Worm (Caenorhabditis elegans) whole organism, L4/young adult: ENCODE measurements around the gene srw-135.

ENCODE experiments used
- W03F9.2 ChIP-seq: fragments of 150-350 bp; optimal IDR thresholded peaks from 2 replicates; lab custom pipeline; 2014; ENCODE audit warnings: missing biosample characterization, missing genetic modification characterization
- him-1 ChIP-seq: sonication (generic microtip); optimal IDR thresholded peaks from 2 replicates; lab custom pipeline; 2016; ENCODE audit warnings: missing genotype, missing genetic modification reagents, missing genetic modification characterization, missing compliant biosample characterization

DNA sequence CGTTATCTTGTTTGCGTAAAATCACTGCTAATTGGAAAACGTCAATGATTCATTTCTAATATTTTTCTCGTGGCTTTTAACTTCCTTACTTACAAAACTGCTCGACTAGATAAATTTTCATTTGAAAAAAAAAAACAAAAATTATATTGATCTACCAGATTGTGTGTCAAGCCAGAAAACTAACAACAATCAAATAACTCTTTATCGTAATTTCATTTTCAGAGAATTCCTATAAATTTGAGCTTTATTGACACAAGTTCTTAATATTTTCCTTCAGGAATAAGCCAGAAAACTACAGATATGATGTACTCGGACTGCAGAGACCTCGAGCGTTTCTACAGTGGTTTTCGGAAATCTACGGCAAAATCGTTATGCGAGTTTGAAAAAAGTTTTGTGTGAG is 35.0 kb downstream of the srw-135 start, which contains the start of gene srw-124:
- no peak for TF ChIP-seq him-1 (tag; lab: Kevin White, UChicago)
- no peak for TF ChIP-seq W03F9.2 (tag; lab: Kevin White, UChicago)
